Worm (Caenorhabditis elegans) whole organism, young adult: Measurements from ENCODE around the gene his-42.

Experiments used
- F49E8.2 ChIP-seq: sonication (generic microtip); optimal IDR thresholded peaks from 3 replicates; lab custom pipeline; 2017; ENCODE audit warnings: missing genetic modification characterization, mild to moderate bottlenecking, missing compliant biosample characterization, antibody characterized with exemption, moderate library complexity; ENCODE audit not compliant: insufficient read depth
- ZK185.1 ChIP-seq: sonication (generic microtip); optimal IDR thresholded peaks from 2 replicates; lab custom pipeline; 2016; ENCODE audit warnings: mild to moderate bottlenecking, missing genetic modification characterization, missing compliant biosample characterization; ENCODE audit not compliant: poor library complexity, severe bottlenecking
- cebp-2 ChIP-seq: fragments of 200-800 bp; sonication (Bioruptor generic); IDR thresholded peaks from 2 replicates; pipeline ENCODE4 v1.3.6; 2022; ENCODE audit warnings: missing genetic modification characterization, missing compliant biosample characterization
- zim-3 ChIP-seq: sonication (generic microtip); optimal IDR thresholded peaks from 2 replicates; lab custom pipeline; 2017; ENCODE audit warnings: mild to moderate bottlenecking, missing genetic modification characterization, moderate library complexity, missing compliant biosample characterization

DNA sequence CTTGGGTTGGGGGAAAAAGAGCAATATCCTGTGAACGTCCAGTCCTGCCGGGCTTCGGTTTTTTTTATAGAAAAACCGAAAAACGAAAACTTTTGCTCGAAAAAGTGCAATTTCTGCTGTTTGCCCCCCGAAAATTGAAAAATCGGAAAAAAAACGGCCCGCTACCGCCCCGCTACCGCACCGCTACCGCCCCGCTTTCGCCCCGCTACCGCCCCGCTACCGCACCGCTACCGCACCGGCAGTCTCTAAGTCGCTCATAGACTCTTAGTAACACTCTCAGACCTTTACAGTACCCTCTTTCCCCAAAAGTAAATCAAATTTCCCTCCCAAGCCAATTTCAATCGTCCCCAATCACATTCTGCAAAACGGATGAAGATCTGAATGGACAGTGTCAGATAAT lies 33.3 kb downstream of the his-42 start:
- TF ChIP-seq cebp-2 (GFP tag; lab: Robert Waterston, UW) = no peak
- no peak for TF ChIP-seq zim-3 (tag; lab: Kevin White, UChicago)
- no peak for TF ChIP-seq F49E8.2 (tag; lab: Kevin White, UChicago)
- TF ChIP-seq ZK185.1 (tag; lab: Kevin White, UChicago) = no peak
